Worm (Caenorhabditis elegans) whole organism, young adult: ENCODE data around the gene T04C12.11.
A peak's percentile ranks its signal among the peaks of the same experiment; 100 is the strongest.

Source experiments
- B0261.1 ChIP-seq: sonication (generic microtip); optimal IDR thresholded peaks from 2 replicates; lab custom pipeline; 2016; ENCODE audit warnings: mild to moderate bottlenecking, missing genetic modification characterization, moderate library complexity, missing compliant biosample characterization
- B0336.3 ChIP-seq: fragments of 200-800 bp; sonication (Bioruptor generic); IDR thresholded peaks from 2 replicates; pipeline ENCODE4 v1.3.6; 2022; ENCODE audit warnings: missing genetic modification characterization, missing compliant biosample characterization
- C17E4.6 ChIP-seq: fragments of 200-800 bp; sonication (Bioruptor generic); IDR thresholded peaks from 2 replicates; pipeline ENCODE4 v1.3.6; 2022; ENCODE audit warnings: missing genetic modification reagents, missing genetic modification characterization, missing compliant biosample characterization
- D2030.7 ChIP-seq: fragments of 200-800 bp; sonication (Bioruptor generic); IDR thresholded peaks from 2 replicates; pipeline ENCODE4 v1.3.6; 2022; ENCODE audit warnings: missing genetic modification reagents, missing genetic modification characterization, missing compliant biosample characterization
- F22D6.2 ChIP-seq: sonication (generic microtip); optimal IDR thresholded peaks from 2 replicates; lab custom pipeline; 2016; ENCODE audit warnings: mild to moderate bottlenecking, missing genetic modification characterization, missing compliant biosample characterization
- F49E8.2 ChIP-seq: sonication (generic microtip); optimal IDR thresholded peaks from 3 replicates; lab custom pipeline; 2017; ENCODE audit warnings: missing genetic modification characterization, mild to moderate bottlenecking, missing compliant biosample characterization, antibody characterized with exemption, moderate library complexity; ENCODE audit not compliant: insufficient read depth
- F57C9.4 ChIP-seq: sonication (generic microtip); optimal IDR thresholded peaks from 2 replicates; lab custom pipeline; 2017; ENCODE audit warnings: mild to moderate bottlenecking, missing genetic modification characterization, missing compliant biosample characterization
- K11D2.4 ChIP-seq: fragments of 200-800 bp; sonication (Bioruptor generic); IDR thresholded peaks from 2 replicates; pipeline ENCODE4 v1.3.6; 2022; ENCODE audit warnings: missing genetic modification reagents, missing genetic modification characterization, missing compliant biosample characterization
- K12H6.12 ChIP-seq: fragments of 200-800 bp; sonication (Bioruptor generic); optimal IDR thresholded peaks from 2 replicates; lab custom pipeline; 2018; ENCODE audit warnings: mild to moderate bottlenecking, missing genetic modification characterization, missing compliant biosample characterization
- Y53G8AR.9 ChIP-seq: fragments of 200-800 bp; sonication (Bioruptor generic); conservative IDR thresholded peaks from 2 replicates; pipeline ENCODE4 v1.3.6; 2022; ENCODE audit warnings: missing genetic modification reagents, missing genetic modification characterization, missing compliant biosample characterization
- Y56A3A.18 ChIP-seq: fragments of 200-800 bp; sonication (Bioruptor generic); IDR thresholded peaks from 2 replicates; pipeline ENCODE4 v1.3.6; 2022; ENCODE audit warnings: missing genetic modification reagents, missing genetic modification characterization, missing compliant biosample characterization
- Y95B8A.8 ChIP-seq: fragments of 200-800 bp; sonication (Bioruptor generic); IDR thresholded peaks from 2 replicates; pipeline ENCODE4 v1.3.6; 2022; ENCODE audit warnings: missing genetic modification reagents, missing genetic modification characterization, missing compliant biosample characterization
- ama-1 ChIP-seq, 3 experiments: fragments of 150-350 bp in 1 of 3; sonication (generic microtip) in 2 of 3; optimal IDR thresholded peaks; 2 replicates each; lab custom pipeline; 2014 to 2018; ENCODE audit warnings: missing biosample characterization in 2 of 3, missing genetic modification characterization in 2 of 3, missing genetic modification reagents in 2 of 3
- aptf-3 ChIP-seq: fragments of 200-800 bp; sonication (Bioruptor generic); IDR thresholded peaks from 2 replicates; pipeline ENCODE4 v1.3.6; 2022; ENCODE audit warnings: missing genetic modification characterization, missing compliant biosample characterization
- athp-1 ChIP-seq: sonication (generic microtip); optimal IDR thresholded peaks from 2 replicates; lab custom pipeline; 2017; ENCODE audit warnings: mild to moderate bottlenecking, missing genetic modification characterization, missing compliant biosample characterization
- attf-6 ChIP-seq: fragments of 200-800 bp; sonication (Bioruptor generic); IDR thresholded peaks from 2 replicates; pipeline ENCODE4 v1.3.6; 2022; ENCODE audit warnings: missing genetic modification reagents, missing genetic modification characterization, missing compliant biosample characterization
- ceh-27 ChIP-seq: fragments of 200-800 bp; sonication (Bioruptor generic); optimal IDR thresholded peaks from 2 replicates; lab custom pipeline; 2018; ENCODE audit warnings: mild to moderate bottlenecking, missing genetic modification characterization, moderate library complexity, missing compliant biosample characterization
- ceh-91 ChIP-seq: fragments of 200-800 bp; sonication (Bioruptor generic); IDR thresholded peaks from 2 replicates; pipeline ENCODE4 v1.3.6; 2022; ENCODE audit warnings: missing genetic modification reagents, missing genetic modification characterization, missing compliant biosample characterization
- chd-7 ChIP-seq: sonication (generic microtip); optimal IDR thresholded peaks from 2 replicates; lab custom pipeline; 2016; ENCODE audit warnings: mild to moderate bottlenecking, missing genetic modification characterization, moderate library complexity, missing compliant biosample characterization
- dpl-1 ChIP-seq: fragments of 150-350 bp; optimal IDR thresholded peaks from 2 replicates; lab custom pipeline; 2014; ENCODE audit warnings: missing biosample characterization, missing genetic modification reagents, missing genetic modification characterization
- egrh-3 ChIP-seq: fragments of 200-800 bp; sonication (Bioruptor generic); IDR thresholded peaks from 2 replicates; pipeline ENCODE4 v1.3.6; 2022; ENCODE audit warnings: missing genetic modification reagents, missing genetic modification characterization, missing compliant biosample characterization
- hlh-12 ChIP-seq: sonication (generic microtip); optimal IDR thresholded peaks from 2 replicates; lab custom pipeline; 2016; ENCODE audit warnings: missing genetic modification characterization, missing compliant biosample characterization
- hrde-1 ChIP-seq: sonication (generic microtip); optimal IDR thresholded peaks from 2 replicates; lab custom pipeline; 2016; ENCODE audit warnings: missing genetic modification characterization, mild to moderate bottlenecking, missing compliant biosample characterization, moderate library complexity, missing genotype, missing genetic modification reagents, borderline replicate concordance
- hsf-1 ChIP-seq: fragments of 200-800 bp; sonication (Bioruptor generic); IDR thresholded peaks from 2 replicates; pipeline ENCODE4 v1.3.6; 2022; ENCODE audit warnings: missing genetic modification reagents, missing genetic modification characterization, missing compliant biosample characterization
- let-526 ChIP-seq: fragments of 200-800 bp; sonication (Bioruptor generic); IDR thresholded peaks from 2 replicates; pipeline ENCODE4 v1.3.6; 2022; ENCODE audit warnings: missing genetic modification reagents, missing genetic modification characterization, missing compliant biosample characterization
- lin-35 ChIP-seq, 3 experiments: fragments of 150-350 bp in 2 of 3; sonication (generic microtip) in 1 of 3; optimal IDR thresholded peaks; 2 replicates each; lab custom pipeline; 2014 to 2018; ENCODE audit warnings: missing biosample characterization in 3 of 3, missing genetic modification characterization in 3 of 3, missing genetic modification reagents in 3 of 3
- lin-40 ChIP-seq: sonication (generic microtip); optimal IDR thresholded peaks from 2 replicates; lab custom pipeline; 2016; ENCODE audit warnings: missing genetic modification characterization, mild to moderate bottlenecking, missing compliant biosample characterization, missing genotype, missing genetic modification reagents
- lsl-1 ChIP-seq: fragments of 200-800 bp; sonication (Bioruptor generic); optimal IDR thresholded peaks from 2 replicates; lab custom pipeline; 2018; ENCODE audit warnings: mild to moderate bottlenecking, missing genetic modification characterization, moderate library complexity, missing compliant biosample characterization
- lsy-27 ChIP-seq: sonication (generic microtip); optimal IDR thresholded peaks from 2 replicates; lab custom pipeline; 2017; ENCODE audit warnings: missing genetic modification characterization, mild to moderate bottlenecking, missing compliant biosample characterization, antibody characterized with exemption, missing genotype, borderline replicate concordance; ENCODE audit not compliant: insufficient read depth
- madf-10 ChIP-seq: sonication (generic microtip); optimal IDR thresholded peaks from 2 replicates; lab custom pipeline; 2016; ENCODE audit warnings: mild to moderate bottlenecking, missing genetic modification characterization, missing compliant biosample characterization
- madf-3 ChIP-seq: fragments of 200-800 bp; sonication (Bioruptor generic); IDR thresholded peaks from 2 replicates; pipeline ENCODE4 v1.3.6; 2022; ENCODE audit warnings: missing genetic modification reagents, missing genetic modification characterization, missing compliant biosample characterization
- madf-8 ChIP-seq: fragments of 200-800 bp; sonication (Bioruptor generic); conservative IDR thresholded peaks from 2 replicates; pipeline ENCODE4 v1.3.6; 2022; ENCODE audit warnings: missing genetic modification reagents, missing genetic modification characterization, missing compliant biosample characterization
- mcd-1 ChIP-seq: fragments of 200-800 bp; sonication (Bioruptor generic); IDR thresholded peaks from 2 replicates; pipeline ENCODE4 v1.3.6; 2022; ENCODE audit warnings: missing genetic modification reagents, missing genetic modification characterization, missing compliant biosample characterization
- nfya-2 ChIP-seq: fragments of 200-800 bp; sonication (Bioruptor generic); IDR thresholded peaks from 2 replicates; pipeline ENCODE4 v1.3.6; 2022; ENCODE audit warnings: missing genetic modification reagents, missing genetic modification characterization, missing compliant biosample characterization
- rcor-1 ChIP-seq: fragments of 200-800 bp; sonication (Bioruptor generic); IDR thresholded peaks from 2 replicates; pipeline ENCODE4 v1.3.6; 2022; ENCODE audit warnings: missing genetic modification reagents, missing genetic modification characterization, missing compliant biosample characterization
- rpc-1 ChIP-seq, 2 experiments: fragments of 150-350 bp in 1 of 2; sonication (generic microtip) in 1 of 2; optimal IDR thresholded peaks; 2 replicates each; lab custom pipeline; 2014 to 2018; ENCODE audit warnings: missing biosample characterization in 1 of 2, missing genetic modification characterization in 1 of 2, missing genetic modification reagents in 1 of 2, missing genotype in 1 of 2
- sea-2 ChIP-seq: fragments of 200-800 bp; sonication (Bioruptor generic); IDR thresholded peaks from 2 replicates; pipeline ENCODE4 v1.3.6; 2022; ENCODE audit warnings: missing genetic modification characterization, missing compliant biosample characterization
- snpc-1.1 ChIP-seq: sonication (generic microtip); optimal IDR thresholded peaks from 2 replicates; lab custom pipeline; 2017; ENCODE audit warnings: missing genetic modification characterization, mild to moderate bottlenecking, missing compliant biosample characterization, antibody characterized with exemption, moderate library complexity, missing genotype, missing genetic modification reagents; ENCODE audit not compliant: insufficient read depth
- snpc-3.4 ChIP-seq: sonication (generic microtip); optimal IDR thresholded peaks from 2 replicates; lab custom pipeline; 2017; ENCODE audit warnings: missing genetic modification characterization, mild to moderate bottlenecking, missing compliant biosample characterization, antibody characterized with exemption, moderate library complexity, missing genotype, missing genetic modification reagents
- somi-1 ChIP-seq: fragments of 200-800 bp; sonication (Bioruptor generic); optimal IDR thresholded peaks from 2 replicates; lab custom pipeline; 2018; ENCODE audit warnings: mild to moderate bottlenecking, missing genetic modification characterization, missing compliant biosample characterization
- unc-130 ChIP-seq: sonication (generic microtip); optimal IDR thresholded peaks from 2 replicates; lab custom pipeline; 2016; ENCODE audit warnings: missing genetic modification reagents, missing genetic modification characterization, missing compliant biosample characterization
- zim-3 ChIP-seq: sonication (generic microtip); optimal IDR thresholded peaks from 2 replicates; lab custom pipeline; 2017; ENCODE audit warnings: mild to moderate bottlenecking, missing genetic modification characterization, moderate library complexity, missing compliant biosample characterization
- ztf-26 ChIP-seq: sonication (generic microtip); optimal IDR thresholded peaks from 2 replicates; lab custom pipeline; 2017; ENCODE audit warnings: missing genetic modification characterization, missing compliant biosample characterization
- ztf-28 ChIP-seq: fragments of 200-800 bp; sonication (Bioruptor generic); IDR thresholded peaks from 2 replicates; pipeline ENCODE4 v1.3.6; 2022; ENCODE audit warnings: missing genetic modification reagents, missing genetic modification characterization, missing compliant biosample characterization

The T04C12.11 gene

ce11 chrV:11078104-11078724, 18.1 kb upstream of the T04C12.11 start, which contains the start of gene act-2 (continued):
- TF ChIP-seq egrh-3 (GFP tag; lab: Robert Waterston, UW) = peak; percentile 44; the same call in 1 of the 2 replicates
- TF ChIP-seq ceh-91 = peak; percentile 86
- TF ChIP-seq K11D2.4 = 0 out of 2 replicates have a peak, but pooled peaks have one; percentile 33
- peak; percentile 83 for TF ChIP-seq snpc-3.4
- TF ChIP-seq rpc-1 (optimal IDR thresholded peaks at IDR 0.05; lab: Kevin White, UChicago) = peak; percentile 8
- TF ChIP-seq rpc-1 (tag; optimal IDR thresholded peaks at IDR 0.05; lab: Kevin White, UChicago) = no peak
- peak; percentile 54 to 72 (median 65) for TF ChIP-seq lin-35 (GFP tag; optimal IDR thresholded peaks at IDR 0.05; lab: Kevin White, UChicago)
- TF ChIP-seq madf-8 (GFP tag; lab: Robert Waterston, UW) = peak; percentile 84
- peak; percentile 20 for TF ChIP-seq snpc-1.1 (tag; lab: Kevin White, UChicago)
- TF ChIP-seq F22D6.2 = no peak
- TF ChIP-seq attf-6 = peak; percentile 52; the same call in 1 of the 2 replicates
- TF ChIP-seq lsy-27 = no peak
- TF ChIP-seq rcor-1 = peak; percentile 70
- TF ChIP-seq hsf-1 (GFP tag; lab: Robert Waterston, UW) = peak; percentile 99
- TF ChIP-seq madf-3 (GFP tag; lab: Robert Waterston, UW) = peak; percentile 87
- peak; percentile 50 for TF ChIP-seq unc-130 (GFP tag; lab: Kevin White, UChicago)
- peak; percentile 91 for TF ChIP-seq D2030.7 (GFP tag; lab: Robert Waterston, UW)
- peak; percentile 74 for TF ChIP-seq Y95B8A.8 (GFP tag; lab: Robert Waterston, UW)
- TF ChIP-seq dpl-1 (GFP tag; lab: Kevin White, UChicago) = peak; percentile 93
- TF ChIP-seq lin-40 (tag; lab: Kevin White, UChicago) = peak; percentile 38
- peak; percentile 77 for TF ChIP-seq Y53G8AR.9 (GFP tag; lab: Robert Waterston, UW)
- peak; percentile 67 for TF ChIP-seq ceh-27 (GFP tag; lab: Kevin White, UChicago)
- peak; percentile 22 for TF ChIP-seq athp-1 (tag; lab: Kevin White, UChicago)
- TF ChIP-seq aptf-3 = no peak
- TF ChIP-seq madf-10 (tag; lab: Kevin White, UChicago) = no peak
- TF ChIP-seq ztf-28 (GFP tag; lab: Robert Waterston, UW) = 0 out of 2 replicates have a peak, but pooled peaks have one; percentile 54

ce11 chrV:11076403-11076802, 16.3 kb upstream of the T04C12.11 start:
- peak; percentile 75; the same call in 1 of the 2 replicates for TF ChIP-seq rcor-1
- peak; percentile 12 for TF ChIP-seq somi-1 (GFP tag; lab: Kevin White, UChicago)
- no peak for TF ChIP-seq ztf-26 (tag; lab: Kevin White, UChicago)
- TF ChIP-seq hlh-12 (tag; lab: Kevin White, UChicago) = no peak
- TF ChIP-seq B0261.1 (tag; lab: Kevin White, UChicago) = no peak
- peak; percentile 96 for TF ChIP-seq F49E8.2
- peak; percentile 94 for TF ChIP-seq madf-3 (GFP tag; lab: Robert Waterston, UW)
- TF ChIP-seq let-526 (GFP tag; lab: Robert Waterston, UW) = 0 out of 2 replicates have a peak, but pooled peaks have one; percentile 7
- TF ChIP-seq Y56A3A.18 (GFP tag; lab: Robert Waterston, UW) = peak; percentile 88
- TF ChIP-seq ama-1 (optimal IDR thresholded peaks at IDR 0.05; lab: Kevin White, UChicago) = peak; percentile 73
- no peak for TF ChIP-seq ama-1 (GFP tag; optimal IDR thresholded peaks at IDR 0.05; lab: Kevin White, UChicago)
- peak; percentile 48 for TF ChIP-seq lsl-1 (GFP tag; lab: Kevin White, UChicago)
- peak; percentile 87 for TF ChIP-seq attf-6
- peak; percentile 64 for TF ChIP-seq Y95B8A.8 (GFP tag; lab: Robert Waterston, UW)
- TF ChIP-seq sea-2 (GFP tag; lab: Robert Waterston, UW) = no peak
- peak; percentile 81 for TF ChIP-seq snpc-3.4
- no peak for TF ChIP-seq K12H6.12 (tag; lab: Kevin White, UChicago)
- TF ChIP-seq hrde-1 (tag; lab: Kevin White, UChicago) = peak; percentile 85
- peak; percentile 95 for TF ChIP-seq Y53G8AR.9 (GFP tag; lab: Robert Waterston, UW)
- TF ChIP-seq zim-3 (tag; lab: Kevin White, UChicago) = peak; percentile 47
- TF ChIP-seq B0336.3 (GFP tag; lab: Robert Waterston, UW) = peak; percentile 93
- TF ChIP-seq nfya-2 = peak; percentile 78; the same call in 1 of the 2 replicates
- no peak for TF ChIP-seq F57C9.4
- TF ChIP-seq rpc-1 (optimal IDR thresholded peaks at IDR 0.05; lab: Kevin White, UChicago) = no peak
- TF ChIP-seq rpc-1 (tag; optimal IDR thresholded peaks at IDR 0.05; lab: Kevin White, UChicago) = no peak
- TF ChIP-seq C17E4.6 (GFP tag; lab: Robert Waterston, UW) = peak; percentile 57
- peak; percentile 66 for TF ChIP-seq chd-7 (tag; lab: Kevin White, UChicago)
- TF ChIP-seq mcd-1 (GFP tag; lab: Robert Waterston, UW) = peak; percentile 55
- peak; percentile 64 for TF ChIP-seq unc-130 (GFP tag; lab: Kevin White, UChicago)
